Fruit fly (Drosophila melanogaster): Measurements from ENCODE around the gene CG14285.

Gene CG14285

DNA sequence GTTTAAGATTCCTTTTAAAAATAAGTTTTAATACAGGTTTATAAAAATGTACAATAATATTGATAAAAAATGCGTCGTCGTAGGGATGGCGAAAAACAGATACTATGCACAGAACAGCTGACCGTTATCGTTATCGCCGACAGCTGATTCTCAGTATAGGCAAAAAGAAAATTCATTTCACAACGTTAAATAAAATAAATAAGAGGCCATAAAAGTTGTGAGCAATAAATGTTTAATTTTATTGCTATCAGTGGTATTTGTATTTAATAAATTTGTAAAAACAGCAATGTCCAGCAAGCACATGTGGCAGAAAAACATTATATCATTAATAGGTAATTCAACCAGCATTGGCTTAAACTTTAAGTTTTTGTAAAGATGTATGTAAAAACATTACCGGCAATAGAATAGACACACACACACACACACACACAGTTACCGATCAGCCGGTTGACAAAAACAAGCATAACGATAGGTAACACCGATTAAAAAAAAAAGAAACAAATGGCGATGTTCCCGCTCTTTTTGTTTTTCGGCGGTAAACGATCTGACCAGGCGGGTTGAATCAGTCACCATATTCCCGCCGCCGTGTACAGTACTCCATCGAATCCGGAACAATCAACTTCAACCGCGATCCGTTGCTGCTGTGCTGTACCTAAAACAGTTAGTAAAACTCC lies 43.9 kb upstream of the CG14285 start, which contains the start of the genes dnk and Smu1 (continued):
- peak; percentile 49 for TF ChIP-seq E2f2 (GFP tag; IDR thresholded peaks at IDR 0.05)
- peak; percentile 49 for TF ChIP-seq Max (GFP tag; optimal IDR thresholded peaks at IDR 0.05)
- TF ChIP-seq CG18011 (GFP tag; optimal IDR thresholded peaks at IDR 0.05), result no peak
- TF ChIP-seq CG15601 (tag; optimal IDR thresholded peaks at IDR 0.05), result no peak
- no peak for TF ChIP-seq Rx (GFP tag; IDR thresholded peaks at IDR 0.05)
- TF ChIP-seq CG12659 (GFP tag; optimal IDR thresholded peaks at IDR 0.05), result peak; percentile 51
- TF ChIP-seq Dbx (GFP tag; IDR thresholded peaks at IDR 0.05), result no peak
- TF ChIP-seq CG14710 (tag; optimal IDR thresholded peaks at IDR 0.05), result peak; percentile 37
- no peak for TF ChIP-seq CG15479 (GFP tag; optimal IDR thresholded peaks at IDR 0.05)
- TF ChIP-seq CG7928 (GFP tag; optimal IDR thresholded peaks at IDR 0.05), result peak; percentile 90
- TF ChIP-seq CG6791 (GFP tag; IDR thresholded peaks at IDR 0.05; ENCODE audit: partially characterized antibody), result peak; percentile 43; the same call in 1 of the 3 replicates
- peak; percentile 13; the same call in 1 of the 2 replicates for TF ChIP-seq onecut (GFP tag; IDR thresholded peaks at IDR 0.05)
- peak; percentile 45 for TF ChIP-seq trem (tag; optimal IDR thresholded peaks at IDR 0.05)
- TF ChIP-seq bbx (GFP tag; IDR thresholded peaks at IDR 0.05; ENCODE audit: partially characterized antibody), result peak; percentile 12; the same call in 1 of the 2 replicates
- TF ChIP-seq NK7.1 (GFP tag; optimal IDR thresholded peaks at IDR 0.05), result no peak
- peak; percentile 56 for TF ChIP-seq CG13287 (GFP tag; IDR thresholded peaks at IDR 0.05; ENCODE audit: partially characterized antibody)
- TF ChIP-seq E2f1 (GFP tag; IDR thresholded peaks at IDR 0.05), result peak; percentile 56; the same call in 1 of the 2 replicates
- TF ChIP-seq stwl (tag; optimal IDR thresholded peaks at IDR 0.05), result peak; percentile 25
- TF ChIP-seq Blimp-1 (GFP tag; optimal IDR thresholded peaks at IDR 0.05), result no peak

DNA sequence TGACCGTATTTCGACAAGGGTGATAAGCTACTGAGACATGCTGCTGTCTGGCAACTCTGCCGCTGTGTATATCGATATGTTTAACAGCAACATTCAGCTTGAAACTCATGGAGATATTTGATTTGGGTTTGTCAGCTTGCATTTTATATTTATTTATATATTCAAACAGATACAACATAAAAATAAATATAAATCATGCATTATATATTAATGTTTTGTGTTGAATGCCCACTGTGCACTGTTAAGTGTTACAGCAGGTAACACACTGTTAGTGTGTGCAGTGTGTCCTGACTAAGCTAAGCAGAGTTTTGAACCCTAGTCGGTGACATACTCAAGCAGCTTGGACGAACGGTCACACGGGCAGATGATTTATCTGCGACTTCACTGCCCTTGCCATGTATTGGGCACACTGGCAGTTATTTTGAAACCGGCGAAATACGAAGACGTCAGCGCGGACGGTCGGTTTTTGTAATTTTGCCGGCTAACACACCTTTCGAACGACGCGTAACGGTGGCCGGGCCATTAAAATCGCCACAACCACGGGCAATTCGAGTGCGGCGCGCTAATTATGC lies 41.2 kb upstream of the CG14285 start, which contains the start of the genes snRNP-U1-C and gukh:
snRNP-U1-C (minus strand) TSS at position 37 of the 572 bp plus-strand sequence.
gukh (plus strand) TSS at position 412 of the 572 bp plus-strand sequence.
- TF ChIP-seq sim (GFP tag; IDR thresholded peaks at IDR 0.05) (0 out of 2 replicates have a peak, but pooled peaks have one; percentile 24), CG31441 (GFP tag; IDR thresholded peaks at IDR 0.05) (peak; percentile 86), CG9727 (GFP tag; optimal IDR thresholded peaks at IDR 0.05) (peak; percentile 76), CG8478 (optimal IDR thresholded peaks at IDR 0.05) (no peak), Ptx1 (GFP tag; IDR thresholded peaks at IDR 0.05) (peak; percentile 85), CG14014 (GFP tag; IDR thresholded peaks at IDR 0.05) (peak; percentile 92), Six4 (GFP tag; optimal IDR thresholded peaks at IDR 0.05) (peak; percentile 54), esg (GFP tag; conservative IDR thresholded peaks at IDR 0.05) (peak; percentile 82), Elba2 (GFP tag; optimal IDR thresholded peaks at IDR 0.05) (peak; percentile 22), CG17568 (GFP tag; optimal IDR thresholded peaks at IDR 0.05) (peak; percentile 64), CG10462 (GFP tag; optimal IDR thresholded peaks at IDR 0.05) (peak; percentile 26), CG15601 (tag; optimal IDR thresholded peaks at IDR 0.05) (peak; percentile 73), CG9876 (GFP tag; optimal IDR thresholded peaks at IDR 0.05) (no peak), CG10543 (GFP tag; optimal IDR thresholded peaks at IDR 0.05) (peak; percentile 71), CG17361 (GFP tag; IDR thresholded peaks at IDR 0.05) (peak; percentile 76), run (tag; optimal IDR thresholded peaks at IDR 0.05) (peak; percentile 55), CG31224 (GFP tag; IDR thresholded peaks at IDR 0.05) (peak; percentile 75), CG11723 (GFP tag; optimal IDR thresholded peaks at IDR 0.05) (peak; percentile 65), fd96Cb (tag; optimal IDR thresholded peaks at IDR 0.05) (peak; percentile 57), tx (GFP tag; optimal IDR thresholded peaks at IDR 0.05) (peak; percentile 2), eyg (GFP tag; optimal IDR thresholded peaks at IDR 0.05) (no peak), CG10565 (GFP tag; optimal IDR thresholded peaks at IDR 0.05) (peak; percentile 15), Chrac-16 (GFP tag; optimal IDR thresholded peaks at IDR 0.05) (peak; percentile 82), CG10366 (GFP tag; IDR thresholded peaks at IDR 0.05) (peak; percentile 89), CG33557 (GFP tag; optimal IDR thresholded peaks at IDR 0.05) (peak; percentile 38), Lim3 (GFP tag; IDR thresholded peaks at IDR 0.05) (no peak), Usf (GFP tag; optimal IDR thresholded peaks at IDR 0.05) (peak; percentile 14), cg (GFP tag; optimal IDR thresholded peaks at IDR 0.05) (no peak), CG10209 (GFP tag; optimal IDR thresholded peaks at IDR 0.05) (peak; percentile 78), lilli (GFP tag; optimal IDR thresholded peaks at IDR 0.05) (peak; percentile 89), CG14667 (GFP tag; IDR thresholded peaks at IDR 0.05) (peak; percentile 67)

All from whole organism, embryonic.